Fruit fly (Drosophila melanogaster) whole organism, pupa: ENCODE measurements around the gene Pld3.

ENCODE experiments used
- CG10348 ChIP-seq: fragments of 200-800 bp; sonication (Bioruptor generic); IDR thresholded peaks from 2 replicates; pipeline ENCODE4 v1.3.6; 2022; ENCODE audit warnings: missing biosample characterization, missing genetic modification characterization
- CG32121 ChIP-seq: fragments of 200-800 bp; sonication (Bioruptor generic); IDR thresholded peaks from 2 replicates; pipeline ENCODE4 v1.3.6; 2022; ENCODE audit warnings: missing biosample characterization, missing genetic modification characterization
- CG8159 ChIP-seq: fragments of 200-800 bp; sonication (Bioruptor generic); optimal IDR thresholded peaks from 3 replicates; lab custom pipeline; 2018; ENCODE audit warnings: missing biosample characterization, mild to moderate bottlenecking, missing genetic modification characterization, moderate library complexity
- EcR ChIP-seq: fragments of 200-800 bp; sonication (Bioruptor generic); optimal IDR thresholded peaks from 3 replicates; lab custom pipeline; 2019; ENCODE audit warnings: missing biosample characterization, missing genetic modification characterization, mild to moderate bottlenecking, moderate library complexity, missing genetic modification reagents
- Pif1A ChIP-seq: fragments of 200-800 bp; sonication (Bioruptor generic); optimal IDR thresholded peaks from 3 replicates; lab custom pipeline; 2016; ENCODE audit warnings: missing biosample characterization, missing genetic modification characterization
- gl ChIP-seq: fragments of 200-800 bp; sonication (Bioruptor generic); optimal IDR thresholded peaks from 2 replicates; lab custom pipeline; 2018; ENCODE audit warnings: missing biosample characterization, mild to moderate bottlenecking, missing genetic modification characterization
- rn ChIP-seq: fragments of 200-800 bp; sonication (Bioruptor generic); IDR thresholded peaks from 2 replicates; pipeline ENCODE4 v1.3.6; 2022; ENCODE audit warnings: missing biosample characterization, missing genetic modification characterization

DNA sequence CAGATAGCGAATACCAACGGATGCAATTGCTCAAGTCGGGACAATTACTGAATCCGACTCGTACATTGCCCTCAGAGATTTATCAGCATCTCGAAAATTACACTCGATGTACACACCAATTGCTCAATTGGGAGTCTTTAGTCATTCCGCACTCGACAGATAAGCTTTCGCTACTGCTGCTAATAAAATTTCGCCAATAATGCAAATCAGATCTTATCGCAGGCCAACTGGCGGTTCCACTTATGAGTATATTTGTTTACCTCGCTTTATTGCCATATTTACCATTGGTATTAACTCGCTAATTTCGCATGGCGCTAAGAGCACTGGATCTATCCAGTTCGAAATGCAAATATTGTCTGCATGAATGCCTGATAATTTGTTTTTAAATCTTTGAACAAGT, 45.1 kb upstream of the Pld3 start:
- no peak for TF ChIP-seq Pif1A (GFP tag; lab: Kevin White, UChicago)
- TF ChIP-seq gl (tag; lab: Kevin White, UChicago), result no peak
- TF ChIP-seq rn (GFP tag; lab: Robert Waterston, UW), result no peak
- no peak for TF ChIP-seq CG8159
- TF ChIP-seq CG10348 (GFP tag; lab: Robert Waterston, UW), result no peak
- no peak for TF ChIP-seq EcR
- no peak for TF ChIP-seq CG32121 (GFP tag; lab: Robert Waterston, UW)
